Worm (Caenorhabditis elegans) whole organism, mixed stage, embryonic: Measurements from ENCODE around the gene C16B8.3.

Experiments used
- ces-1 ChIP-seq: fragments of 150-350 bp; optimal IDR thresholded peaks from 2 replicates; lab custom pipeline; 2014; ENCODE audit warnings: missing biosample characterization, missing genetic modification reagents, missing genetic modification characterization
- elt-1 ChIP-seq: sonication (generic microtip); optimal IDR thresholded peaks from 2 replicates; lab custom pipeline; 2017; ENCODE audit warnings: missing genetic modification characterization, mild to moderate bottlenecking, missing compliant biosample characterization, antibody characterized with exemption, moderate library complexity, borderline replicate concordance; ENCODE audit not compliant: insufficient read depth
- mab-5 ChIP-seq: fragments of 150-350 bp; optimal IDR thresholded peaks from 2 replicates; lab custom pipeline; 2014; ENCODE audit warnings: missing biosample characterization, missing genetic modification characterization
- mep-1 ChIP-seq: fragments of 150-350 bp; optimal IDR thresholded peaks from 2 replicates; lab custom pipeline; 2017; ENCODE audit warnings: missing biosample characterization, missing genetic modification reagents, missing genetic modification characterization, inconsistent platforms
- nhr-28 ChIP-seq: fragments of 150-350 bp; optimal IDR thresholded peaks from 2 replicates; lab custom pipeline; 2014; ENCODE audit warnings: missing biosample characterization, missing genetic modification characterization
- snpc-4 ChIP-seq: fragments of 150-350 bp; optimal IDR thresholded peaks from 2 replicates; lab custom pipeline; 2014; ENCODE audit warnings: missing biosample characterization, missing genetic modification characterization
- unc-39 ChIP-seq: fragments of 150-350 bp; optimal IDR thresholded peaks from 2 replicates; lab custom pipeline; 2014; ENCODE audit warnings: missing biosample characterization, missing genetic modification characterization
- unc-62 ChIP-seq: fragments of 150-350 bp; optimal IDR thresholded peaks from 2 replicates; lab custom pipeline; 2014; ENCODE audit warnings: missing biosample characterization, missing genetic modification reagents, missing genetic modification characterization

DNA sequence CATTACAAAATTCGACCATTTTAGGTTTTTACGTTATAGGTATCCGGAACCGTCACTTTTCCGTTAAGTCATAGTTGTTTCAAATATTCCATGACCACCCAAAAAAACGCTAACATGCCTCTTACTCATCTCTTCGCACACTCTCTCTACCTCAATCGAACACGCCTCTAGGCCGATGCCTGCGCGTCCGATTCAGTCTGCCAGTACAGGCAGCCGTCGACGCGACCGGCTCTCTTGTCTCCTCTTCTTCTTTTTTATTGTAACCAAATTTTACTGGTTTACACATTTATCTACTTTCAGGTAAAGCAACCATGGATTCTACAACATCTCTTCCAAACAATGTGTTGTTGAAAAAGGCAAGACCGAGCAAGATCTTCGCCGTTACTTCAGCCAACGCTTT is 43.5 kb upstream of the C16B8.3 start, which contains the start of gene mop-25.1:
- TF ChIP-seq mep-1 (tag; lab: Kevin White, UChicago) (no peak), nhr-28 (tag; lab: Kevin White, UChicago) (no peak), unc-39 (tag; lab: Kevin White, UChicago) (no peak), unc-62 (GFP tag; lab: Kevin White, UChicago) (no peak), elt-1 (no peak), ces-1 (GFP tag; lab: Kevin White, UChicago) (no peak), mab-5 (tag; lab: Kevin White, UChicago) (no peak), snpc-4 (tag; lab: Kevin White, UChicago) (no peak)
